Worm (Caenorhabditis elegans): ENCODE measurements around the gene C02B10.6.

C02B10.6 gene

ce11 chrIV:5038744-5039143 lies 31.9 kb upstream of the C02B10.6 start (continued):
- TF ChIP-seq dox-1 (GFP tag; IDR thresholded peaks at IDR 0.05) (no peak; the same call in 1 of the 2 replicates), snpc-3.4 (tag; optimal IDR thresholded peaks at IDR 0.05) (peak; percentile 12), cebp-1 (GFP tag; IDR thresholded peaks at IDR 0.05) (no peak), cebp-1 (tag; optimal IDR thresholded peaks at IDR 0.05) (no peak), gei-17 (GFP tag; optimal IDR thresholded peaks at IDR 0.05) (no peak), ccch-3 (GFP tag; optimal IDR thresholded peaks at IDR 0.05) (no peak), pbrm-1 (GFP tag; IDR thresholded peaks at IDR 0.05) (no peak; the same call in none of the 2 replicates), F57A8.1 (GFP tag; optimal IDR thresholded peaks at IDR 0.05) (peak; percentile 26), ztf-18 (tag; optimal IDR thresholded peaks at IDR 0.05) (peak; percentile 71), Y56A3A.18 (GFP tag; IDR thresholded peaks at IDR 0.05) (no peak), zim-3 (tag; optimal IDR thresholded peaks at IDR 0.05) (peak; percentile 16), repo-1 (tag; optimal IDR thresholded peaks at IDR 0.05) (no peak), F39B2.1 (GFP tag; IDR thresholded peaks at IDR 0.05) (no peak), ceh-27 (GFP tag; optimal IDR thresholded peaks at IDR 0.05) (peak; percentile 30), ztf-6 (GFP tag; IDR thresholded peaks at IDR 0.05) (no peak), K12H6.12 (tag; optimal IDR thresholded peaks at IDR 0.05) (peak; percentile 28), nhr-179 (tag; optimal IDR thresholded peaks at IDR 0.05) (no peak), ceh-40 (GFP tag; IDR thresholded peaks at IDR 0.05) (no peak), chd-7 (tag; optimal IDR thresholded peaks at IDR 0.05) (no peak), lin-35 (GFP tag; optimal IDR thresholded peaks at IDR 0.05) (no peak), F52B5.7 (tag; optimal IDR thresholded peaks at IDR 0.05) (no peak), egl-44 (GFP tag; IDR thresholded peaks at IDR 0.05) (peak; percentile 82; the same call in 1 of the 2 replicates), aptf-2 (GFP tag; conservative IDR thresholded peaks at IDR 0.05) (no peak), let-526 (GFP tag; IDR thresholded peaks at IDR 0.05) (no peak), nhr-27 (tag; optimal IDR thresholded peaks at IDR 0.05) (no peak), ceh-79 (tag; optimal IDR thresholded peaks at IDR 0.05) (no peak), bed-2 (GFP tag; IDR thresholded peaks at IDR 0.05) (0 out of 2 replicates have a peak, but pooled peaks have one; percentile 22), F37B4.10 (GFP tag; IDR thresholded peaks at IDR 0.05) (no peak), C17E4.6 (GFP tag; IDR thresholded peaks at IDR 0.05) (no peak), snpc-1.3 (tag; optimal IDR thresholded peaks at IDR 0.05; ENCODE audit: insufficient read depth) (peak; percentile 44), sdz-38 (tag; optimal IDR thresholded peaks at IDR 0.05) (no peak), lin-54 (GFP tag; optimal IDR thresholded peaks at IDR 0.05) (no peak), ekl-4 (GFP tag; IDR thresholded peaks at IDR 0.05) (peak; percentile 51; the same call in 1 of the 2 replicates), atf-7 (tag; optimal IDR thresholded peaks at IDR 0.05) (no peak), nfya-1 (tag; optimal IDR thresholded peaks at IDR 0.05; ENCODE audit: borderline replicate concordance, insufficient read depth) (no peak), madf-6 (GFP tag; IDR thresholded peaks at IDR 0.05) (no peak), hmg-1.2 (GFP tag; IDR thresholded peaks at IDR 0.05) (peak; percentile 66; the same call in 1 of the 2 replicates), B0336.3 (GFP tag; IDR thresholded peaks at IDR 0.05) (no peak), attf-6 (GFP tag; IDR thresholded peaks at IDR 0.05) (peak; percentile 86), lir-1 (GFP tag; conservative IDR thresholded peaks at IDR 0.05) (no peak), F10E7.11 (tag; optimal IDR thresholded peaks at IDR 0.05) (peak; percentile 44), snpc-4 (GFP tag; optimal IDR thresholded peaks at IDR 0.05) (peak; percentile 82), snpc-4 (tag; optimal IDR thresholded peaks at IDR 0.05) (peak; percentile 26 to 95 (median 92)), zfh-2 (GFP tag; conservative IDR thresholded peaks at IDR 0.05) (no peak), ceh-100 (GFP tag; IDR thresholded peaks at IDR 0.05) (peak; percentile 56; the same call in 1 of the 2 replicates), let-607 (tag; optimal IDR thresholded peaks at IDR 0.05) (peak in 1 of 2 experiments; percentile 8), hlh-12 (tag; optimal IDR thresholded peaks at IDR 0.05) (peak; percentile 40)

All from whole organism, young adult.